Fruit fly (Drosophila melanogaster): ENCODE measurements around the gene CG15043.

- TF ChIP-seq dsx (GFP tag; optimal IDR thresholded peaks at IDR 0.05; ENCODE audit: poor library complexity, severe bottlenecking): no peak
- TF ChIP-seq CG32006 (GFP tag; optimal IDR thresholded peaks at IDR 0.05): no peak
- TF ChIP-seq CG11902 (GFP tag; optimal IDR thresholded peaks at IDR 0.05): no peak
- no peak for TF ChIP-seq Eip78C (GFP tag)
- TF ChIP-seq Gug (GFP tag; IDR thresholded peaks at IDR 0.05): no peak
- no peak for TF ChIP-seq CG3919 (GFP tag; optimal IDR thresholded peaks at IDR 0.05)
- TF ChIP-seq net (GFP tag; optimal IDR thresholded peaks at IDR 0.05): no peak
- TF ChIP-seq CG6854 (GFP tag; optimal IDR thresholded peaks at IDR 0.05): no peak
- TF ChIP-seq lz (GFP tag; optimal IDR thresholded peaks at IDR 0.05): no peak
- no peak for TF ChIP-seq fkh (GFP tag; optimal IDR thresholded peaks at IDR 0.05)
- TF ChIP-seq CG15336 (GFP tag; IDR thresholded peaks at IDR 0.05): no peak
- no peak for TF ChIP-seq CG10669 (GFP tag; optimal IDR thresholded peaks at IDR 0.05)
- no peak for TF ChIP-seq Sox14 (GFP tag; optimal IDR thresholded peaks at IDR 0.05)
- TF ChIP-seq CG16779 (tag; optimal IDR thresholded peaks at IDR 0.05): no peak
Measured at dm6 chrX:18528166-18528733, 34.3 kb upstream of the CG15043 start, which contains the start of the genes CG15042 and CG15047.
